Fruit fly (Drosophila melanogaster) whole organism, embryonic: ENCODE measurements around the gene CG43850.

Experiments used
- Abd-B ChIP-seq: fragments of 200-800 bp; sonication (Bioruptor generic); optimal IDR thresholded peaks from 2 replicates; lab custom pipeline; 2018; ENCODE audit warnings: missing biosample characterization, mild to moderate bottlenecking, missing genetic modification characterization, moderate library complexity
- BEAF-32 ChIP-seq: fragments of 200-800 bp; sonication (Bioruptor generic); optimal IDR thresholded peaks from 3 replicates; lab custom pipeline; 2017; ENCODE audit warnings: missing biosample characterization, missing genetic modification characterization, mild to moderate bottlenecking, moderate library complexity, missing genetic modification reagents
- CG1024 ChIP-seq: fragments of 200-800 bp; sonication (Bioruptor generic); IDR thresholded peaks from 2 replicates; pipeline ENCODE4 v1.3.6; 2022; ENCODE audit warnings: missing biosample characterization, missing genetic modification characterization
- CG12744 ChIP-seq: fragments of 200-800 bp; sonication (Bioruptor generic); optimal IDR thresholded peaks from 2 replicates; lab custom pipeline; 2016; ENCODE audit warnings: missing biosample characterization, missing genetic modification characterization
- CG12942 ChIP-seq: fragments of 200-800 bp; sonication (Bioruptor generic); optimal IDR thresholded peaks from 3 replicates; lab custom pipeline; 2016; ENCODE audit warnings: missing biosample characterization, missing genetic modification characterization
- CG13123 ChIP-seq: fragments of 200-800 bp; sonication (Bioruptor generic); optimal IDR thresholded peaks from 2 replicates; lab custom pipeline; 2016; ENCODE audit warnings: missing biosample characterization, missing genetic modification characterization
- CG14014 ChIP-seq: fragments of 200-800 bp; sonication (Bioruptor generic); IDR thresholded peaks from 2 replicates; pipeline ENCODE4 v1.3.6; 2022; ENCODE audit warnings: missing biosample characterization, missing genetic modification characterization
- CG16815 ChIP-seq: fragments of 200-800 bp; sonication (Bioruptor generic); optimal IDR thresholded peaks from 3 replicates; lab custom pipeline; 2017; ENCODE audit warnings: missing biosample characterization, mild to moderate bottlenecking, missing genetic modification characterization
- CG1792 ChIP-seq: fragments of 200-800 bp; sonication (Bioruptor generic); optimal IDR thresholded peaks from 2 replicates; lab custom pipeline; 2016; ENCODE audit warnings: missing biosample characterization, missing genetic modification characterization
- CG2199 ChIP-seq: fragments of 200-800 bp; sonication (Bioruptor generic); IDR thresholded peaks from 3 replicates; pipeline ENCODE4 v1.3.6; 2022; ENCODE audit warnings: missing biosample characterization, missing genetic modification characterization
- CG30020 ChIP-seq: fragments of 200-800 bp; optimal IDR thresholded peaks from 2 replicates; lab custom pipeline; 2019; ENCODE audit warnings: missing biosample characterization, mild to moderate bottlenecking, missing genetic modification characterization, moderate library complexity
- CG4424 ChIP-seq: fragments of 200-800 bp; sonication (Bioruptor generic); optimal IDR thresholded peaks from 3 replicates; lab custom pipeline; 2016; ENCODE audit warnings: missing biosample characterization, missing genetic modification characterization
- CG8089 ChIP-seq: fragments of 200-800 bp; sonication (Bioruptor generic); optimal IDR thresholded peaks from 3 replicates; lab custom pipeline; 2016; ENCODE audit warnings: missing biosample characterization, missing genetic modification characterization
- CG8924 ChIP-seq: fragments of 200-800 bp; optimal IDR thresholded peaks from 3 replicates; lab custom pipeline; 2019; ENCODE audit warnings: missing biosample characterization, mild to moderate bottlenecking, missing genetic modification characterization, moderate library complexity
- CG9609 ChIP-seq: fragments of 200-800 bp; sonication (Bioruptor generic); optimal IDR thresholded peaks from 3 replicates; lab custom pipeline; 2016; ENCODE audit warnings: missing biosample characterization, missing genetic modification characterization
- CTCF ChIP-seq: fragments of 200-800 bp; sonication (Bioruptor generic); optimal IDR thresholded peaks from 2 replicates; lab custom pipeline; 2017; ENCODE audit warnings: missing biosample characterization, mild to moderate bottlenecking, missing genetic modification characterization, moderate library complexity
- CoRest ChIP-seq: fragments of 200-800 bp; sonication (Bioruptor generic); optimal IDR thresholded peaks from 3 replicates; lab custom pipeline; 2018; ENCODE audit warnings: missing biosample characterization, mild to moderate bottlenecking, missing genetic modification characterization, moderate library complexity
- Dad ChIP-seq: fragments of 200-800 bp; sonication (Bioruptor generic); optimal IDR thresholded peaks from 3 replicates; lab custom pipeline; 2016; ENCODE audit warnings: missing biosample characterization, missing genetic modification characterization
- Dek ChIP-seq: fragments of 200-800 bp; sonication (Bioruptor generic); optimal IDR thresholded peaks from 3 replicates; lab custom pipeline; 2019; ENCODE audit warnings: missing biosample characterization, mild to moderate bottlenecking, missing genetic modification characterization, moderate library complexity
- ERR ChIP-seq: fragments of 200-800 bp; sonication (Bioruptor generic); optimal IDR thresholded peaks from 2 replicates; lab custom pipeline; 2016; ENCODE audit warnings: missing biosample characterization, missing genetic modification characterization
- Ets97D ChIP-seq: fragments of 200-800 bp; sonication (Bioruptor generic); optimal IDR thresholded peaks from 3 replicates; lab custom pipeline; 2016; ENCODE audit warnings: missing biosample characterization, missing genetic modification characterization
- Fer1 ChIP-seq: fragments of 200-800 bp; sonication (Bioruptor generic); optimal IDR thresholded peaks from 2 replicates; lab custom pipeline; 2017; ENCODE audit warnings: missing biosample characterization, mild to moderate bottlenecking, missing genetic modification characterization
- HmgD ChIP-seq: fragments of 200-800 bp; sonication (Bioruptor generic); optimal IDR thresholded peaks from 3 replicates; lab custom pipeline; 2016; ENCODE audit warnings: missing biosample characterization, missing genetic modification characterization
- HmgZ ChIP-seq: fragments of 200-800 bp; sonication (Bioruptor generic); optimal IDR thresholded peaks from 2 replicates; lab custom pipeline; 2018; ENCODE audit warnings: missing biosample characterization, mild to moderate bottlenecking, missing genetic modification characterization
- Hsf ChIP-seq: fragments of 200-800 bp; sonication (Bioruptor generic); optimal IDR thresholded peaks from 3 replicates; lab custom pipeline; 2016; ENCODE audit warnings: missing biosample characterization, missing genetic modification characterization
- Lhr ChIP-seq: fragments of 200-800 bp; sonication (Bioruptor generic); optimal IDR thresholded peaks from 3 replicates; lab custom pipeline; 2017; ENCODE audit warnings: mild to moderate bottlenecking, missing biosample characterization, missing genetic modification reagents, missing genetic modification characterization
- NC2β ChIP-seq: fragments of 200-800 bp; sonication (Bioruptor generic); optimal IDR thresholded peaks from 2 replicates; lab custom pipeline; 2016; ENCODE audit warnings: missing biosample characterization, missing genetic modification characterization
- Opbp ChIP-seq: fragments of 200-800 bp; sonication (Bioruptor generic); IDR thresholded peaks from 3 replicates; pipeline ENCODE4 v1.3.6; 2022; ENCODE audit warnings: missing biosample characterization, missing genetic modification characterization; ENCODE audit not compliant: partially characterized antibody
- Sin3A ChIP-seq: fragments of >200 bp; optimal IDR thresholded peaks from 2 replicates; lab custom pipeline; 2018
- Spps ChIP-seq: fragments of 200-800 bp; sonication (Bioruptor generic); optimal IDR thresholded peaks from 2 replicates; lab custom pipeline; 2018; ENCODE audit warnings: missing biosample characterization, mild to moderate bottlenecking, missing genetic modification characterization
- Sry-δ ChIP-seq: fragments of 200-800 bp; sonication (Bioruptor generic); optimal IDR thresholded peaks from 2 replicates; lab custom pipeline; 2016; ENCODE audit warnings: missing biosample characterization, missing genetic modification characterization
- al ChIP-seq: fragments of 200-800 bp; sonication (Bioruptor generic); IDR thresholded peaks from 2 replicates; pipeline ENCODE4 v1.3.6; 2022; ENCODE audit warnings: missing biosample characterization, missing genetic modification characterization
- amos ChIP-seq: fragments of 200-800 bp; sonication (Bioruptor generic); IDR thresholded peaks from 2 replicates; pipeline ENCODE4 v1.3.6; 2022; ENCODE audit warnings: missing biosample characterization, missing genetic modification characterization; ENCODE audit not compliant: partially characterized antibody
- aop ChIP-seq: fragments of 200-800 bp; sonication (Bioruptor generic); IDR thresholded peaks from 2 replicates; pipeline ENCODE4 v1.3.6; 2022; ENCODE audit warnings: missing biosample characterization, missing genetic modification characterization
- bcd ChIP-seq: fragments of 200-800 bp; sonication (Bioruptor generic); optimal IDR thresholded peaks from 2 replicates; lab custom pipeline; 2017; ENCODE audit warnings: missing biosample characterization, mild to moderate bottlenecking, missing genetic modification characterization
- dm ChIP-seq: fragments of 200-800 bp; sonication (Bioruptor generic); optimal IDR thresholded peaks from 3 replicates; lab custom pipeline; 2016; ENCODE audit warnings: missing biosample characterization, missing genetic modification characterization
- fru ChIP-seq: fragments of >200 bp; optimal IDR thresholded peaks from 2 replicates; lab custom pipeline; 2017
- ind ChIP-seq: fragments of 200-800 bp; sonication (Bioruptor generic); optimal IDR thresholded peaks from 3 replicates; lab custom pipeline; 2016; ENCODE audit warnings: missing biosample characterization, missing genetic modification characterization
- insv ChIP-seq, 2 experiments: fragments of 200-800 bp; sonication (Bioruptor generic); optimal IDR thresholded peaks; 3 replicates each; lab custom pipeline; 2016 to 2018; ENCODE audit warnings: missing biosample characterization in 2 of 2, missing genetic modification characterization in 2 of 2
- jing ChIP-seq: fragments of 200-800 bp; sonication (Bioruptor generic); optimal IDR thresholded peaks from 2 replicates; lab custom pipeline; 2018; ENCODE audit warnings: missing biosample characterization, mild to moderate bottlenecking, missing genetic modification characterization
- mam ChIP-seq: fragments of 200-800 bp; sonication (Bioruptor generic); optimal IDR thresholded peaks from 3 replicates; lab custom pipeline; 2016; ENCODE audit warnings: missing biosample characterization, missing genetic modification characterization
- mld ChIP-seq: fragments of 200-800 bp; sonication (Bioruptor generic); IDR thresholded peaks from 3 replicates; pipeline ENCODE4 v1.3.6; 2022; ENCODE audit warnings: missing biosample characterization, missing genetic modification characterization; ENCODE audit not compliant: partially characterized antibody
- nom ChIP-seq: fragments of 200-800 bp; sonication (Bioruptor generic); optimal IDR thresholded peaks from 2 replicates; lab custom pipeline; 2017; ENCODE audit warnings: missing biosample characterization, missing genetic modification characterization, mild to moderate bottlenecking, moderate library complexity, missing genetic modification reagents
- phol ChIP-seq: fragments of 200-800 bp; sonication (Bioruptor generic); optimal IDR thresholded peaks from 3 replicates; lab custom pipeline; 2018; ENCODE audit warnings: missing biosample characterization, mild to moderate bottlenecking, missing genetic modification characterization, moderate library complexity
- pita ChIP-seq: fragments of 200-800 bp; sonication (Bioruptor generic); optimal IDR thresholded peaks from 2 replicates; lab custom pipeline; 2017; ENCODE audit warnings: missing biosample characterization, mild to moderate bottlenecking, missing genetic modification characterization
- rib ChIP-seq: fragments of 200-800 bp; sonication (Bioruptor generic); IDR thresholded peaks from 2 replicates; pipeline ENCODE4 v1.3.6; 2022; ENCODE audit warnings: missing biosample characterization, missing genetic modification characterization
- so ChIP-seq: fragments of 200-800 bp; sonication (Bioruptor generic); IDR thresholded peaks from 3 replicates; pipeline ENCODE4 v1.3.6; 2022; ENCODE audit warnings: missing biosample characterization, missing genetic modification characterization
- sob ChIP-seq: fragments of 200-800 bp; sonication (Bioruptor generic); IDR thresholded peaks from 2 replicates; pipeline ENCODE4 v1.3.6; 2022; ENCODE audit warnings: missing biosample characterization, missing genetic modification characterization
- sug ChIP-seq: fragments of 200-800 bp; optimal IDR thresholded peaks from 2 replicates; lab custom pipeline; 2019; ENCODE audit warnings: missing biosample characterization, mild to moderate bottlenecking, missing genetic modification characterization, moderate library complexity
- trem ChIP-seq: fragments of 200-800 bp; optimal IDR thresholded peaks from 3 replicates; lab custom pipeline; 2019; ENCODE audit warnings: missing biosample characterization, mild to moderate bottlenecking, missing genetic modification characterization, moderate library complexity
- twi ChIP-seq: fragments of 200-800 bp; optimal IDR thresholded peaks from 2 replicates; lab custom pipeline; 2019; ENCODE audit warnings: missing biosample characterization, mild to moderate bottlenecking, missing genetic modification characterization, moderate library complexity
- usp ChIP-seq: fragments of >200 bp; optimal IDR thresholded peaks from 2 replicates; lab custom pipeline; 2017; ENCODE audit warnings: missing biosample characterization, missing genetic modification characterization

The CG43850 gene

DNA sequence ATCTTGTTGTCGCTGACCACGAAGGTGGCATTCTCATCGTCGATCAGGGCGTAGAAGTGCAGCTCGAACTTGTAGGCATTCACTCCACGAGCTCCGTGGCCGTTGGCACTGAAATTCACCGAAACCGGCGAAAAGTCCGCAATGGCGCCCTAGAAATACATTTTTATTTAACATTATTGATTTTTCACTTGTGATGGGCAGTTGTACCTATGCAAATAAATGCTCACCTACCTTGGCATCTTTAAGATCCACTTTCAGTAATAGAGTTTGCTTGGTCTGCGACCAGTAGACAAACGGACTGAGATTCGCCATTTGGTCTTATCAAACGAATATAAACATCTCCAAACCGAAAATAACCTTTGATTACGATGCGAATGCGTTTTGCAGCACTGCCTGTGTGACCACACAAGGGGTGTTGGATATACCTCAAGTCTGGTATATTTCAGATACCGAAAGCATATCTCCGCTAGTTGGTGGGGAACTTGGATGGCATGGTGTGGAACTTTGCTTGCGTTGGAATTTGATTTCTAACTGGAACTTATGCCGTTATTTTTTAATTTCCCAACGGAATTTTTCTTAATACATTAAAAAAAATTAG is 30.1 kb downstream of the CG43850 start, which contains the start of gene Hacd2 (continued):
- TF ChIP-seq CG8924 (no peak), Sry-δ (GFP tag; lab: Kevin White, UChicago) (peak; percentile 47), amos (peak; percentile 53), CG8089 (GFP tag; lab: Kevin White, UChicago) (no peak), fru (lab: Kevin White, UChicago) (no peak), CG30020 (tag; lab: Kevin White, UChicago) (no peak), CTCF (GFP tag; lab: Kevin White, UChicago) (peak; percentile 75), CG16815 (GFP tag; lab: Kevin White, UChicago) (no peak), CG13123 (GFP tag; lab: Kevin White, UChicago) (peak; percentile 29), CG14014 (0 out of 2 replicates have a peak, but pooled peaks have one; percentile 9), CG2199 (GFP tag; lab: Robert Waterston, UW) (peak; percentile 76; the same call in 2 of the 3 replicates), sug (tag; lab: Kevin White, UChicago) (peak; percentile 69), HmgZ (peak; percentile 79), dm (GFP tag; lab: Kevin White, UChicago) (peak; percentile 24), Abd-B (GFP tag; lab: Kevin White, UChicago) (peak; percentile 25), Dek (tag; lab: Kevin White, UChicago) (peak; percentile 31), CG12942 (GFP tag; lab: Kevin White, UChicago) (peak; percentile 17), usp (GFP tag; lab: Kevin White, UChicago) (no peak), HmgD (GFP tag; lab: Kevin White, UChicago) (peak; percentile 72), CG1024 (no peak), sob (no peak), jing (GFP tag; lab: Kevin White, UChicago) (no peak), rib (GFP tag; lab: Robert Waterston, UW) (peak; percentile 32; the same call in 1 of the 2 replicates), CoRest (peak; percentile 65), CG12744 (peak; percentile 26), Dad (GFP tag; lab: Kevin White, UChicago) (peak; percentile 65), Opbp (GFP tag; lab: Robert Waterston, UW) (peak; percentile 61; the same call in 2 of the 3 replicates), al (GFP tag; lab: Robert Waterston, UW) (peak; percentile 14; the same call in 1 of the 2 replicates), Sin3A (lab: Kevin White, UChicago) (peak; percentile 35), BEAF-32 (GFP tag; lab: Kevin White, UChicago) (peak; percentile 45), Hsf (peak; percentile 24), Lhr (peak; percentile 92), Ets97D (GFP tag; lab: Kevin White, UChicago) (peak; percentile 90), insv (GFP tag; optimal IDR thresholded peaks at IDR 0.05; lab: Kevin White, UChicago) (peak; percentile 80 to 98), phol (tag; lab: Kevin White, UChicago) (peak; percentile 57), Fer1 (GFP tag; lab: Kevin White, UChicago) (peak; percentile 27), CG9609 (GFP tag; lab: Kevin White, UChicago) (peak; percentile 11), trem (tag; lab: Kevin White, UChicago) (peak; percentile 72), ERR (GFP tag; lab: Kevin White, UChicago) (peak; percentile 53), mld (no peak), twi (tag; lab: Kevin White, UChicago) (no peak), so (GFP tag; lab: Robert Waterston, UW) (no peak), CG1792 (GFP tag; lab: Kevin White, UChicago) (peak; percentile 28), bcd (GFP tag; lab: Kevin White, UChicago) (peak; percentile 7), mam (GFP tag; lab: Kevin White, UChicago) (peak; percentile 41), aop (GFP tag; lab: Robert Waterston, UW) (no peak), ind (peak; percentile 3), nom (GFP tag; lab: Kevin White, UChicago) (no peak), CG4424 (no peak), Spps (tag; lab: Kevin White, UChicago) (no peak), NC2β (GFP tag; lab: Kevin White, UChicago) (peak; percentile 5), pita (GFP tag; lab: Kevin White, UChicago) (peak; percentile 89)
